Worm (Caenorhabditis elegans) whole organism, mixed stage, embryonic: ENCODE measurements around the gene K10C2.12.

ENCODE experiments used
- M03D4.4 ChIP-seq: sonication (generic microtip); optimal IDR thresholded peaks from 2 replicates; lab custom pipeline; 2017; ENCODE audit warnings: mild to moderate bottlenecking, missing genetic modification characterization, missing compliant biosample characterization
- blmp-1 ChIP-seq: fragments of 150-350 bp; optimal IDR thresholded peaks from 2 replicates; lab custom pipeline; 2014; ENCODE audit warnings: missing biosample characterization, missing genetic modification characterization
- ceh-39 ChIP-seq: fragments of 150-350 bp; optimal IDR thresholded peaks from 2 replicates; lab custom pipeline; 2014; ENCODE audit warnings: missing biosample characterization, missing genetic modification characterization
- ceh-43 ChIP-seq: fragments of 200-800 bp; sonication (Bioruptor generic); optimal IDR thresholded peaks from 2 replicates; lab custom pipeline; 2018; ENCODE audit warnings: mild to moderate bottlenecking, missing genetic modification characterization, moderate library complexity, missing compliant biosample characterization
- ceh-83 ChIP-seq: fragments of 200-800 bp; sonication (Bioruptor generic); optimal IDR thresholded peaks from 2 replicates; lab custom pipeline; 2018; ENCODE audit warnings: mild to moderate bottlenecking, missing genetic modification characterization, missing compliant biosample characterization
- ces-1 ChIP-seq: fragments of 150-350 bp; optimal IDR thresholded peaks from 2 replicates; lab custom pipeline; 2014; ENCODE audit warnings: missing biosample characterization, missing genetic modification reagents, missing genetic modification characterization
- cnd-1 ChIP-seq: fragments of 200-800 bp; sonication (Bioruptor generic); optimal IDR thresholded peaks from 2 replicates; lab custom pipeline; 2018; ENCODE audit warnings: mild to moderate bottlenecking, missing genetic modification characterization, missing compliant biosample characterization
- drap-1 ChIP-seq: fragments of 200-800 bp; sonication (Bioruptor generic); optimal IDR thresholded peaks from 3 replicates; lab custom pipeline; 2018; ENCODE audit warnings: mild to moderate bottlenecking, missing genetic modification characterization, missing compliant biosample characterization
- elt-1 ChIP-seq: sonication (generic microtip); optimal IDR thresholded peaks from 2 replicates; lab custom pipeline; 2017; ENCODE audit warnings: missing genetic modification characterization, mild to moderate bottlenecking, missing compliant biosample characterization, antibody characterized with exemption, moderate library complexity, borderline replicate concordance; ENCODE audit not compliant: insufficient read depth
- elt-3 ChIP-seq: fragments of 150-350 bp; optimal IDR thresholded peaks from 2 replicates; lab custom pipeline; 2014; ENCODE audit warnings: missing biosample characterization, missing genetic modification characterization
- flh-1 ChIP-seq: fragments of 200-800 bp; sonication (Bioruptor generic); optimal IDR thresholded peaks from 2 replicates; lab custom pipeline; 2018; ENCODE audit warnings: mild to moderate bottlenecking, missing genetic modification characterization, moderate library complexity, missing compliant biosample characterization
- ham-2 ChIP-seq: fragments of 200-800 bp; sonication (Bioruptor generic); optimal IDR thresholded peaks from 2 replicates; lab custom pipeline; 2018; ENCODE audit warnings: mild to moderate bottlenecking, missing genetic modification characterization, missing compliant biosample characterization
- hlh-1 ChIP-seq: fragments of 150-350 bp; optimal IDR thresholded peaks from 2 replicates; lab custom pipeline; 2014; ENCODE audit warnings: missing biosample characterization, missing genetic modification reagents, missing genetic modification characterization
- lin-32 ChIP-seq: fragments of 200-800 bp; sonication (Bioruptor generic); optimal IDR thresholded peaks from 2 replicates; lab custom pipeline; 2018; ENCODE audit warnings: mild to moderate bottlenecking, missing genetic modification characterization, missing compliant biosample characterization
- lsy-2 ChIP-seq: fragments of 150-350 bp; optimal IDR thresholded peaks from 2 replicates; lab custom pipeline; 2014; ENCODE audit warnings: missing biosample characterization, missing genetic modification characterization
- mep-1 ChIP-seq: fragments of 150-350 bp; optimal IDR thresholded peaks from 2 replicates; lab custom pipeline; 2017; ENCODE audit warnings: missing biosample characterization, missing genetic modification reagents, missing genetic modification characterization, inconsistent platforms
- mls-2 ChIP-seq: sonication (generic microtip); optimal IDR thresholded peaks from 2 replicates; lab custom pipeline; 2016; ENCODE audit warnings: mild to moderate bottlenecking, missing genetic modification characterization, moderate library complexity, missing compliant biosample characterization
- nhr-12 ChIP-seq: fragments of 150-350 bp; optimal IDR thresholded peaks from 2 replicates; lab custom pipeline; 2014; ENCODE audit warnings: missing biosample characterization, missing genetic modification characterization
- nhr-2 ChIP-seq: fragments of 150-350 bp; optimal IDR thresholded peaks from 2 replicates; lab custom pipeline; 2014; ENCODE audit warnings: missing biosample characterization, missing genetic modification characterization
- nhr-237 ChIP-seq: fragments of 150-350 bp; optimal IDR thresholded peaks from 2 replicates; lab custom pipeline; 2014; ENCODE audit warnings: missing biosample characterization, missing genetic modification characterization
- nhr-28 ChIP-seq: fragments of 150-350 bp; optimal IDR thresholded peaks from 2 replicates; lab custom pipeline; 2014; ENCODE audit warnings: missing biosample characterization, missing genetic modification characterization
- nhr-76 ChIP-seq: sonication (generic microtip); optimal IDR thresholded peaks from 2 replicates; lab custom pipeline; 2017; ENCODE audit warnings: missing biosample characterization, missing genetic modification characterization
- pha-4 ChIP-seq: fragments of 150-350 bp; optimal IDR thresholded peaks from 2 replicates; lab custom pipeline; 2018; ENCODE audit warnings: missing biosample characterization, missing genetic modification reagents, missing genetic modification characterization
- sem-2 ChIP-seq: fragments of 200-800 bp; sonication (Bioruptor generic); optimal IDR thresholded peaks from 2 replicates; lab custom pipeline; 2018; ENCODE audit warnings: mild to moderate bottlenecking, missing genetic modification characterization, missing compliant biosample characterization
- snpc-4 ChIP-seq: fragments of 150-350 bp; optimal IDR thresholded peaks from 2 replicates; lab custom pipeline; 2014; ENCODE audit warnings: missing biosample characterization, missing genetic modification characterization
- sptf-1 ChIP-seq: sonication (generic microtip); optimal IDR thresholded peaks from 2 replicates; lab custom pipeline; 2017; ENCODE audit warnings: mild to moderate bottlenecking, missing genetic modification characterization, moderate library complexity, missing compliant biosample characterization
- tbx-8 ChIP-seq: fragments of 200-800 bp; sonication (Bioruptor generic); optimal IDR thresholded peaks from 2 replicates; lab custom pipeline; 2018; ENCODE audit warnings: mild to moderate bottlenecking, missing genetic modification characterization, moderate library complexity, missing compliant biosample characterization
- unc-120 ChIP-seq: sonication (generic microtip); optimal IDR thresholded peaks from 2 replicates; lab custom pipeline; 2017; ENCODE audit warnings: missing genetic modification characterization, missing compliant biosample characterization; ENCODE audit not compliant: poor library complexity, severe bottlenecking
- unc-39 ChIP-seq: fragments of 150-350 bp; optimal IDR thresholded peaks from 2 replicates; lab custom pipeline; 2014; ENCODE audit warnings: missing biosample characterization, missing genetic modification characterization
- unc-62 ChIP-seq: fragments of 150-350 bp; optimal IDR thresholded peaks from 2 replicates; lab custom pipeline; 2014; ENCODE audit warnings: missing biosample characterization, missing genetic modification reagents, missing genetic modification characterization
- zip-8 ChIP-seq: fragments of 150-350 bp; optimal IDR thresholded peaks from 2 replicates; lab custom pipeline; 2014; ENCODE audit warnings: missing biosample characterization, missing genetic modification characterization
- ztf-11 ChIP-seq: fragments of 150-350 bp; optimal IDR thresholded peaks from 2 replicates; lab custom pipeline; 2014; ENCODE audit warnings: missing biosample characterization, missing genetic modification characterization

Gene K10C2.12

ce11 chrX:6440464-6440863 lies 19.9 kb upstream of the K10C2.12 start, which contains the start of gene K10C2.14:
Gene K10C2.14 (minus strand): TSS chrX:6440564.
- TF ChIP-seq M03D4.4: no peak

ce11 chrX:6437545-6437944 lies 17.0 kb upstream of the K10C2.12 start, which contains the start of gene K10C2.8:
Gene K10C2.8 (minus strand): TSS chrX:6437645.
- TF ChIP-seq nhr-237: no peak
- TF ChIP-seq elt-3 (tag; lab: Kevin White, UChicago): no peak
- no peak for TF ChIP-seq lsy-2
- no peak for TF ChIP-seq flh-1
- no peak for TF ChIP-seq cnd-1
- no peak for TF ChIP-seq mep-1 (tag; lab: Kevin White, UChicago)
- TF ChIP-seq nhr-28 (tag; lab: Kevin White, UChicago): no peak
- TF ChIP-seq elt-1: no peak
- TF ChIP-seq ceh-43: no peak
- TF ChIP-seq hlh-1 (tag; lab: Kevin White, UChicago): no peak
- no peak for TF ChIP-seq lin-32 (GFP tag; lab: Kevin White, UChicago)
- no peak for TF ChIP-seq ceh-83 (GFP tag; lab: Kevin White, UChicago)
- no peak for TF ChIP-seq unc-120 (tag; lab: Kevin White, UChicago)

- TF ChIP-seq unc-39 (no peak), ztf-11 (no peak), ceh-39 (no peak), flh-1 (no peak), ham-2 (GFP tag; lab: Kevin White, UChicago) (no peak), ceh-83 (GFP tag; lab: Kevin White, UChicago) (no peak), ces-1 (GFP tag; lab: Kevin White, UChicago) (no peak), mep-1 (tag; lab: Kevin White, UChicago) (no peak), nhr-12 (tag; lab: Kevin White, UChicago) (no peak), elt-1 (no peak), hlh-1 (tag; lab: Kevin White, UChicago) (no peak), elt-3 (tag; lab: Kevin White, UChicago) (no peak), lsy-2 (no peak), sem-2 (GFP tag; lab: Kevin White, UChicago) (no peak), lin-32 (GFP tag; lab: Kevin White, UChicago) (no peak), snpc-4 (tag; lab: Kevin White, UChicago) (no peak), sptf-1 (tag; lab: Kevin White, UChicago) (no peak), nhr-76 (tag; lab: Kevin White, UChicago) (no peak)
- TF ChIP-seq, all 35 proteins: peak for 0
Measured at ce11 chrX:6435812-6436211, 15.2 kb upstream of the K10C2.12 start.

ce11 chrX:6433688-6434087 lies 13.1 kb upstream of the K10C2.12 start, which contains the start of gene K10C2.2:
Gene K10C2.2 (minus strand): TSS chrX:6433788.
- no peak for TF ChIP-seq cnd-1
- TF ChIP-seq snpc-4 (tag; lab: Kevin White, UChicago): no peak
- no peak for TF ChIP-seq unc-62 (GFP tag; lab: Kevin White, UChicago)
- no peak for TF ChIP-seq blmp-1 (tag; lab: Kevin White, UChicago)
- TF ChIP-seq lin-32 (GFP tag; lab: Kevin White, UChicago): no peak
- TF ChIP-seq ceh-83 (GFP tag; lab: Kevin White, UChicago): no peak
- no peak for TF ChIP-seq nhr-237
- no peak for TF ChIP-seq ceh-43
- TF ChIP-seq M03D4.4: no peak
- TF ChIP-seq nhr-12 (tag; lab: Kevin White, UChicago): no peak
- TF ChIP-seq tbx-8 (GFP tag; lab: Kevin White, UChicago): no peak
- TF ChIP-seq mep-1 (tag; lab: Kevin White, UChicago): no peak
- TF ChIP-seq mls-2 (tag; lab: Kevin White, UChicago): no peak
- TF ChIP-seq ceh-39: no peak
- TF ChIP-seq nhr-2 (tag; lab: Kevin White, UChicago): no peak
- TF ChIP-seq flh-1: no peak
- TF ChIP-seq sptf-1 (tag; lab: Kevin White, UChicago): no peak
- TF ChIP-seq nhr-76 (tag; lab: Kevin White, UChicago): no peak

ce11 chrX:6430510-6430909 lies 9.9 kb upstream of the K10C2.12 start, which contains the start of gene ctsa-2:
Gene ctsa-2 (minus strand): TSS chrX:6430610.
- TF ChIP-seq lin-32 (GFP tag; lab: Kevin White, UChicago) (no peak), ceh-83 (GFP tag; lab: Kevin White, UChicago) (no peak), drap-1 (GFP tag; lab: Kevin White, UChicago) (no peak), zip-8 (tag; lab: Kevin White, UChicago) (no peak), elt-1 (no peak), mep-1 (tag; lab: Kevin White, UChicago) (no peak), pha-4 (tag; lab: Kevin White, UChicago) (no peak)
- TF ChIP-seq, all 35 proteins: peak for 0
